Worm (Caenorhabditis elegans) whole organism, L4/young adult: ENCODE data around the gene tbb-4.

Experiments
- W03F9.2 ChIP-seq: fragments of 150-350 bp; optimal IDR thresholded peaks from 2 replicates; lab custom pipeline; 2014; ENCODE audit warnings: missing biosample characterization, missing genetic modification characterization
- dao-5 ChIP-seq: sonication (generic microtip); optimal IDR thresholded peaks from 2 replicates; lab custom pipeline; 2016; ENCODE audit warnings: missing genotype, missing genetic modification characterization, moderate library complexity, missing compliant biosample characterization

DNA sequence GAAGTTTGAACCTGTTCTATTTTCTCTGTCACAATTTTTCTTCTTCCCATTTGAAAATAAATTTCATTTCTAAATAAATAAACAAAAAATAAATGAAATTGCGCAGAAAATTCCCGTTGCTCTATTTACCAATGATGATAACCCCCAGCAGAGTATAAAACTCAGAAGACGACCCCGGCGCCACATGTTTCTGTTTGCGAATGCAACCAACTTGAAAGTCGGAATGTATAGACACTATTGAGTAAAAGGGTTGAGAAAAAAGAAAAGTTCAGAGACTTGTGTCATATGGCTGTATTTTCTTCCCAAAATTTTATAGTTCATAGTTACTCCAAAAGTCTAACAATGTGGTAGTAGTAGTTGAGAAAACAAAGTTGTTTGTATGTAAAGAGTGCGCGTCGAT, 25.0 kb downstream of the tbb-4 start:
- TF ChIP-seq W03F9.2 (tag; lab: Kevin White, UChicago) (no peak), dao-5 (no peak)
